Fruit fly (Drosophila melanogaster) whole organism, prepupa: ENCODE results near the gene CG32298.

Experiments used
- CG10631 ChIP-seq: fragments of 200-800 bp; sonication (Bioruptor generic); optimal IDR thresholded peaks from 2 replicates; lab custom pipeline; 2016; ENCODE audit warnings: missing biosample characterization, missing genetic modification characterization
- CG11294 ChIP-seq: fragments of 200-800 bp; sonication (Bioruptor generic); IDR thresholded peaks from 2 replicates; pipeline ENCODE4 v1.3.6; 2022; ENCODE audit warnings: missing biosample characterization, missing genetic modification characterization
- CG11762 ChIP-seq: fragments of 200-800 bp; sonication (Bioruptor generic); optimal IDR thresholded peaks from 3 replicates; lab custom pipeline; 2016; ENCODE audit warnings: missing biosample characterization, missing genetic modification characterization; ENCODE audit not compliant: insufficient read depth
- CG11902 ChIP-seq: fragments of 200-800 bp; sonication (Bioruptor generic); optimal IDR thresholded peaks from 3 replicates; lab custom pipeline; 2016; ENCODE audit warnings: missing biosample characterization, missing genetic modification characterization
- CG15336 ChIP-seq: fragments of 200-800 bp; sonication (Bioruptor generic); IDR thresholded peaks from 2 replicates; pipeline ENCODE4 v1.3.6; 2022; ENCODE audit warnings: missing biosample characterization, missing genetic modification characterization
- CG3032 ChIP-seq: fragments of 200-800 bp; optimal IDR thresholded peaks from 2 replicates; lab custom pipeline; 2019; ENCODE audit warnings: missing biosample characterization, mild to moderate bottlenecking, missing genetic modification characterization, moderate library complexity
- CG31627 ChIP-seq: fragments of 200-800 bp; sonication (Bioruptor generic); optimal IDR thresholded peaks from 3 replicates; lab custom pipeline; 2016; ENCODE audit warnings: missing biosample characterization, missing genetic modification characterization
- CG32006 ChIP-seq: fragments of 200-800 bp; sonication (Bioruptor generic); optimal IDR thresholded peaks from 3 replicates; lab custom pipeline; 2017; ENCODE audit warnings: missing biosample characterization, mild to moderate bottlenecking, missing genetic modification characterization
- CG3919 ChIP-seq: fragments of 200-800 bp; sonication (Bioruptor generic); optimal IDR thresholded peaks from 3 replicates; lab custom pipeline; 2016; ENCODE audit warnings: missing biosample characterization, missing genetic modification characterization
- CG4318 ChIP-seq: fragments of 200-800 bp; sonication (Bioruptor generic); optimal IDR thresholded peaks from 3 replicates; lab custom pipeline; 2017; ENCODE audit warnings: missing biosample characterization, mild to moderate bottlenecking, missing genetic modification characterization
- CG6276 ChIP-seq: fragments of 200-800 bp; sonication (Bioruptor generic); optimal IDR thresholded peaks from 2 replicates; lab custom pipeline; 2017; ENCODE audit warnings: missing biosample characterization, mild to moderate bottlenecking, missing genetic modification characterization
- CG7368 ChIP-seq: fragments of 200-800 bp; sonication (Bioruptor generic); optimal IDR thresholded peaks from 3 replicates; lab custom pipeline; 2016; ENCODE audit warnings: missing biosample characterization, missing genetic modification characterization
- CG8119 ChIP-seq: fragments of 200-800 bp; sonication (Bioruptor generic); IDR thresholded peaks from 3 replicates; pipeline ENCODE4 v1.3.6; 2022; ENCODE audit warnings: missing biosample characterization, missing genetic modification characterization
- CG8319 ChIP-seq: fragments of 200-800 bp; sonication (Bioruptor generic); optimal IDR thresholded peaks from 3 replicates; lab custom pipeline; 2016; ENCODE audit warnings: missing biosample characterization, missing genetic modification characterization
- CG9139 ChIP-seq: fragments of 200-800 bp; sonication (Bioruptor generic); optimal IDR thresholded peaks from 3 replicates; lab custom pipeline; 2017; ENCODE audit warnings: missing biosample characterization, mild to moderate bottlenecking, missing genetic modification characterization
- Eip78C ChIP-seq: fragments of 200-800 bp; sonication (Bioruptor generic); peaks from one replicate; lab custom pipeline; 2016; ENCODE audit warnings: missing biosample characterization, missing genetic modification characterization
- Eip93F ChIP-seq: fragments of 200-800 bp; sonication (Bioruptor generic); optimal IDR thresholded peaks from 2 replicates; lab custom pipeline; 2016; ENCODE audit warnings: missing biosample characterization, mild to moderate bottlenecking, missing genetic modification characterization
- Ets96B ChIP-seq: fragments of 200-800 bp; optimal IDR thresholded peaks from 2 replicates; lab custom pipeline; 2019; ENCODE audit warnings: missing biosample characterization, mild to moderate bottlenecking, missing genetic modification characterization, moderate library complexity
- Hr38 ChIP-seq: sonication (Bioruptor generic); optimal IDR thresholded peaks from 2 replicates; lab custom pipeline; 2016; ENCODE audit warnings: missing biosample characterization, missing genetic modification characterization
- Lpt ChIP-seq: fragments of 200-800 bp; sonication (Bioruptor generic); optimal IDR thresholded peaks from 3 replicates; lab custom pipeline; 2016; ENCODE audit warnings: missing biosample characterization, missing genetic modification characterization
- Met ChIP-seq: fragments of 200-800 bp; sonication (Bioruptor generic); optimal IDR thresholded peaks from 3 replicates; lab custom pipeline; 2016; ENCODE audit warnings: missing biosample characterization, missing genetic modification characterization
- OdsH ChIP-seq: fragments of 200-800 bp; sonication (Bioruptor generic); optimal IDR thresholded peaks from 3 replicates; lab custom pipeline; 2016; ENCODE audit warnings: missing biosample characterization, missing genetic modification characterization
- Sox102F ChIP-seq: fragments of 200-800 bp; sonication (Bioruptor generic); optimal IDR thresholded peaks from 2 replicates; lab custom pipeline; 2016; ENCODE audit warnings: missing biosample characterization, mild to moderate bottlenecking, missing genetic modification characterization
- Sox14 ChIP-seq: fragments of 200-800 bp; sonication (Bioruptor generic); optimal IDR thresholded peaks from 3 replicates; lab custom pipeline; 2016; ENCODE audit warnings: missing biosample characterization, missing genetic modification characterization
- Sox15 ChIP-seq: fragments of 200-800 bp; sonication (Bioruptor generic); optimal IDR thresholded peaks from 3 replicates; lab custom pipeline; 2016; ENCODE audit warnings: missing biosample characterization, missing genetic modification characterization
- achi ChIP-seq: fragments of 200-800 bp; sonication (Bioruptor generic); optimal IDR thresholded peaks from 3 replicates; lab custom pipeline; 2016; ENCODE audit warnings: missing biosample characterization, missing genetic modification characterization
- acj6 ChIP-seq: fragments of 200-800 bp; sonication (Bioruptor generic); optimal IDR thresholded peaks from 3 replicates; lab custom pipeline; 2016; ENCODE audit warnings: missing biosample characterization, missing genetic modification characterization
- cyc ChIP-seq: fragments of 200-800 bp; sonication (Bioruptor generic); optimal IDR thresholded peaks from 3 replicates; lab custom pipeline; 2016; ENCODE audit warnings: missing biosample characterization, missing genetic modification characterization
- dac ChIP-seq: fragments of 200-800 bp; sonication (Bioruptor generic); optimal IDR thresholded peaks from 2 replicates; lab custom pipeline; 2017; ENCODE audit warnings: missing biosample characterization, mild to moderate bottlenecking, missing genetic modification characterization
- dsx ChIP-seq: fragments of 200-800 bp; optimal IDR thresholded peaks from 3 replicates; lab custom pipeline; 2019; ENCODE audit warnings: missing biosample characterization, mild to moderate bottlenecking, missing genetic modification characterization, moderate library complexity; ENCODE audit not compliant: poor library complexity, severe bottlenecking
- eg ChIP-seq: fragments of 200-800 bp; sonication (Bioruptor generic); IDR thresholded peaks from 3 replicates; pipeline ENCODE4 v1.3.6; 2022; ENCODE audit warnings: missing biosample characterization, missing genetic modification characterization
- fd59A ChIP-seq: fragments of 200-800 bp; sonication (Bioruptor generic); optimal IDR thresholded peaks from 2 replicates; lab custom pipeline; 2017; ENCODE audit warnings: missing biosample characterization, mild to moderate bottlenecking, missing genetic modification characterization, missing genetic modification reagents
- fd85E ChIP-seq: fragments of 200-800 bp; sonication (Bioruptor generic); optimal IDR thresholded peaks from 3 replicates; lab custom pipeline; 2016; ENCODE audit warnings: missing biosample characterization, missing genetic modification characterization
- fkh ChIP-seq: fragments of 200-800 bp; sonication (Bioruptor generic); optimal IDR thresholded peaks from 3 replicates; lab custom pipeline; 2017; ENCODE audit warnings: missing biosample characterization, mild to moderate bottlenecking, missing genetic modification characterization, moderate library complexity
- lz ChIP-seq: fragments of 200-800 bp; sonication (Bioruptor generic); optimal IDR thresholded peaks from 3 replicates; lab custom pipeline; 2016; ENCODE audit warnings: missing biosample characterization, missing genetic modification characterization
- net ChIP-seq: fragments of 200-800 bp; sonication (Bioruptor generic); optimal IDR thresholded peaks from 3 replicates; lab custom pipeline; 2016; ENCODE audit warnings: missing biosample characterization, missing genetic modification characterization
- pdm3 ChIP-seq: fragments of 200-800 bp; sonication (Bioruptor generic); optimal IDR thresholded peaks from 3 replicates; lab custom pipeline; 2016; ENCODE audit warnings: missing biosample characterization, missing genetic modification characterization
- spab ChIP-seq: fragments of 200-800 bp; sonication (Bioruptor generic); optimal IDR thresholded peaks from 2 replicates; lab custom pipeline; 2017; ENCODE audit warnings: missing biosample characterization, mild to moderate bottlenecking, missing genetic modification characterization, missing genetic modification reagents
- ss ChIP-seq, 2 experiments: fragments of 200-800 bp; sonication (Bioruptor generic); optimal IDR thresholded peaks; 2 replicates in 1 of 2; 3 replicates in 1 of 2; lab custom pipeline; 2017 to 2018; ENCODE audit warnings: mild to moderate bottlenecking in 2 of 2, missing biosample characterization in 2 of 2, missing genetic modification characterization in 2 of 2, moderate library complexity in 1 of 2
- svp ChIP-seq: fragments of 200-800 bp; sonication (Bioruptor generic); peaks from one replicate; lab custom pipeline; 2016; ENCODE audit warnings: missing biosample characterization, missing genetic modification characterization
- vri ChIP-seq: fragments of 200-800 bp; sonication (Bioruptor generic); optimal IDR thresholded peaks from 3 replicates; lab custom pipeline; 2016; ENCODE audit warnings: missing biosample characterization, mild to moderate bottlenecking, missing genetic modification characterization

CG32298 gene

DNA sequence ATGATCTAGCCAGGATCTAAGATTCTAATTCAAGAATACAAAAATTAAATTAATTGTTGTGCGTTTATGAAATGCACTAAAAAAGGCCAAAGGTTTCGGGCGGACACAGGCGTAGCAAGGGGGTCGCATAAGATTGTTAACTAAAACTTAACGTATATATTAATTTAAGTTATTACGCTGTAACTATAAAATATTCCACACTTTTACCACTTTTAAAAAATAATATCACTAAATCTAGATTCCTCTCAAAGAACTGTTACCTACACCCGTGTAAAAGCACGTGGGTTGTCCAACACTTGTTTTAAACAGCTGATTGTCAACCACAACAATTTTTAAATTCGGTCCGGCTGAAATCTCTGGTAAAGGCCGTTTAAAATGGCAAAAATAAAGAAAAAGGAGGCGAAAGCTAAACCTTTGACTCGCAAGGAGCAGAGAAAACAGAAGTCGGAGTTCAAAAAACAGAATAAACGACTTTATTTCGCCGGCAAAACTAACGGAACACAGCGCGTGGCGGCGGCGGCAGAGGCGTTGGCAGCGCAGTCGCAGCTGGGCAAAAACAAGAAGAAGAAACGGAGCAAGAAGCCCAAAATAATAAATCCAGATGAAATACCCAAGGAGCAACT is 17.3 kb downstream of the CG32298 start, which contains the start of the genes mRpL23 and CG9004 (continued):
- TF ChIP-seq eg (GFP tag; lab: Robert Waterston, UW) = peak; percentile 100
- peak; percentile 92 to 97 for TF ChIP-seq ss (GFP tag; optimal IDR thresholded peaks at IDR 0.05; lab: Kevin White, UChicago)
- TF ChIP-seq CG10631 (GFP tag; lab: Kevin White, UChicago) = peak; percentile 100
- TF ChIP-seq CG11294 (GFP tag; lab: Robert Waterston, UW) = peak; percentile 99
- peak; percentile 98 for TF ChIP-seq Eip93F (GFP tag; lab: Kevin White, UChicago)
- TF ChIP-seq CG15336 = peak; percentile 99
- peak; percentile 99 for TF ChIP-seq net (GFP tag; lab: Kevin White, UChicago)
- TF ChIP-seq lz (GFP tag; lab: Kevin White, UChicago) = peak; percentile 100
- peak; percentile 100 for TF ChIP-seq acj6 (GFP tag; lab: Kevin White, UChicago)

DNA sequence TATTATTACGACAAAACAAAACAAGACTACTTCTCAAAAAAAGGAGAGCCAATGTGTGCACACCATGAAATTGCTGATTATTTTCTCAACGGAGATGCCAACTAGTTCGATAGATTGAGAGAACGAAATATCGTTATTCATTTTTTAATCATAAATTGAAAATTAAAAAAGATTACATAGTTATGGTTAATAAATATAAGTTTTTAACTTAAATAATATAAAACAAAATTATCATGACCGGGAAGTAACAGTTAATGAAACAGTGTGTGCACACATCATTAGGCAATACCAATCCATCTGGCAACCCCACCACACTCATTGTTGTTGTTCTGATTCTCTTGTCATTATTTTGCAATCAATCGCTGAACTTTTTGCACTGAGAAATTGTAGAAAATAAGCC is 18.9 kb downstream of the CG32298 start, which contains the start of the genes CG1317 and CG8993:
Gene CG1317 (minus strand): TSS at position 58 of the 400 bp plus-strand sequence.
Gene CG8993 (plus strand): TSS at position 318 of the 400 bp plus-strand sequence.
- TF ChIP-seq Sox15 (GFP tag; lab: Kevin White, UChicago) (no peak), Sox102F (no peak), fkh (GFP tag; lab: Kevin White, UChicago) (no peak), Lpt (no peak), Hr38 (no peak), dsx (GFP tag; lab: Kevin White, UChicago) (peak; percentile 31), CG10631 (GFP tag; lab: Kevin White, UChicago) (peak; percentile 43), fd85E (no peak), CG7368 (GFP tag; lab: Kevin White, UChicago) (peak; percentile 8), OdsH (GFP tag; lab: Kevin White, UChicago) (peak; percentile 48), CG31627 (GFP tag; lab: Kevin White, UChicago) (no peak), Eip93F (GFP tag; lab: Kevin White, UChicago) (no peak), Met (no peak), Eip78C (GFP tag; lab: Kevin White, UChicago) (peak; percentile 20), Ets96B (no peak), dac (GFP tag; lab: Kevin White, UChicago) (no peak), pdm3 (GFP tag; lab: Kevin White, UChicago) (peak; percentile 5), spab (GFP tag; lab: Kevin White, UChicago) (no peak), CG8119 (GFP tag; lab: Robert Waterston, UW) (no peak), cyc (GFP tag; lab: Kevin White, UChicago) (peak; percentile 24), vri (no peak), CG11762 (GFP tag; lab: Kevin White, UChicago) (no peak), CG3032 (tag; lab: Kevin White, UChicago) (peak; percentile 44), CG3919 (GFP tag; lab: Kevin White, UChicago) (peak; percentile 11), eg (GFP tag; lab: Robert Waterston, UW) (no peak), CG4318 (GFP tag; lab: Kevin White, UChicago) (no peak), achi (GFP tag; lab: Kevin White, UChicago) (peak; percentile 67), Sox14 (GFP tag; lab: Kevin White, UChicago) (peak; percentile 32), lz (GFP tag; lab: Kevin White, UChicago) (peak; percentile 22), CG32006 (peak; percentile 17), fd59A (GFP tag; lab: Kevin White, UChicago) (no peak), acj6 (GFP tag; lab: Kevin White, UChicago) (peak; percentile 26), svp (GFP tag; lab: Kevin White, UChicago) (peak; percentile 42)

DNA sequence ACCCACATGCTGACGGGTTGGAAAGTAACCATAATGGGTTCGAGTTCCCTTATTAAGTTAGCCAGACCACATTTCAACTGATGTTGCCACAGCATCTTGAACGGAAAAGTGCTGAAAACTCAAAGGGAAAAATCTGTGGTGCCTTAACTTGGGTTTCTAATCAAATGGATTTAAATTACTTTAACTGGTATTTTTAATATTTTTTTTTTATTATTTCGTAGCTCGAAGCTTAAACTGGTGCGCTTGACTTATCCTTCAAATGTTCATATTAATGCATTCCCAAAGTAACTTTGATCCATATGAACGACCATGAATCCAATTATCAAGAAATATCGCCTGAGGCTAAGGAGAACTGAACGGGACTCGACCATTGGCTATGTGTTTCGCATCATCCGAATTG is 30.5 kb downstream of the CG32298 start, which contains the start of gene CG13801:
Gene CG13801 (plus strand): TSS at position 301 of the 400 bp plus-strand sequence.
- TF ChIP-seq CG9139 (GFP tag; lab: Kevin White, UChicago) (no peak), ss (GFP tag; optimal IDR thresholded peaks at IDR 0.05; lab: Kevin White, UChicago) (no peak), Met (no peak), svp (GFP tag; lab: Kevin White, UChicago) (no peak), Lpt (no peak), CG31627 (GFP tag; lab: Kevin White, UChicago) (no peak), CG15336 (no peak), OdsH (GFP tag; lab: Kevin White, UChicago) (no peak), Ets96B (no peak), Sox14 (GFP tag; lab: Kevin White, UChicago) (no peak), CG6276 (GFP tag; lab: Kevin White, UChicago) (no peak), CG8319 (no peak), CG11902 (GFP tag; lab: Kevin White, UChicago) (no peak), net (GFP tag; lab: Kevin White, UChicago) (no peak)
